Worm (Caenorhabditis elegans): ENCODE measurements around the gene alkb-1.

The alkb-1 gene

ce11 chrII:1374486-1374885 lies 37.7 kb upstream of the alkb-1 start:
- TF ChIP-seq tbx-37 (GFP tag; conservative IDR thresholded peaks at IDR 0.05) (no peak), ets-7 (tag; optimal IDR thresholded peaks at IDR 0.05) (no peak), sea-1 (GFP tag; conservative IDR thresholded peaks at IDR 0.05) (no peak), B0310.2 (tag; optimal IDR thresholded peaks at IDR 0.05) (no peak), hmg-4 (GFP tag; optimal IDR thresholded peaks at IDR 0.05) (no peak), scrt-1 (GFP tag; IDR thresholded peaks at IDR 0.05) (no peak), tbx-11 (GFP tag; IDR thresholded peaks at IDR 0.05) (no peak), hnd-1 (tag; optimal IDR thresholded peaks at IDR 0.05) (no peak), ceh-36 (tag; optimal IDR thresholded peaks at IDR 0.05) (no peak), tra-4 (tag; optimal IDR thresholded peaks at IDR 0.05) (no peak), hmbx-1 (tag; optimal IDR thresholded peaks at IDR 0.05) (no peak), F13C5.2 (tag; optimal IDR thresholded peaks at IDR 0.05) (no peak), flt-1 (GFP tag; IDR thresholded peaks at IDR 0.05) (no peak), aly-1 (tag; optimal IDR thresholded peaks at IDR 0.05) (no peak), ama-1 (optimal IDR thresholded peaks at IDR 0.05) (no peak), ceh-13 (GFP tag; optimal IDR thresholded peaks at IDR 0.05) (no peak), pes-1 (GFP tag; IDR thresholded peaks at IDR 0.05) (no peak)

- TF ChIP-seq hmbx-1 (tag; optimal IDR thresholded peaks at IDR 0.05) (no peak), sea-1 (GFP tag; conservative IDR thresholded peaks at IDR 0.05) (no peak), B0310.2 (tag; optimal IDR thresholded peaks at IDR 0.05) (no peak), scrt-1 (GFP tag; IDR thresholded peaks at IDR 0.05) (no peak), hnd-1 (tag; optimal IDR thresholded peaks at IDR 0.05) (no peak), tbx-11 (GFP tag; IDR thresholded peaks at IDR 0.05) (no peak), flt-1 (GFP tag; IDR thresholded peaks at IDR 0.05) (no peak), pes-1 (GFP tag; IDR thresholded peaks at IDR 0.05) (no peak)
Measured at ce11 chrII:1374889-1375288, 37.3 kb upstream of the alkb-1 start, which contains the start of gene rog-1. TSS of gene rog-1 (minus strand) at chrII:1374989.

- no peak for TF ChIP-seq aly-1 (tag; optimal IDR thresholded peaks at IDR 0.05)
- no peak for TF ChIP-seq tbx-37 (GFP tag; conservative IDR thresholded peaks at IDR 0.05)
- no peak for TF ChIP-seq flt-1 (GFP tag; IDR thresholded peaks at IDR 0.05)
- TF ChIP-seq hmbx-1 (tag; optimal IDR thresholded peaks at IDR 0.05): no peak
- TF ChIP-seq scrt-1 (GFP tag; IDR thresholded peaks at IDR 0.05): no peak
- TF ChIP-seq ets-7 (tag; optimal IDR thresholded peaks at IDR 0.05): no peak
- TF ChIP-seq hmg-4 (GFP tag; optimal IDR thresholded peaks at IDR 0.05): no peak
- no peak for TF ChIP-seq B0310.2 (tag; optimal IDR thresholded peaks at IDR 0.05)
- no peak for TF ChIP-seq tra-4 (tag; optimal IDR thresholded peaks at IDR 0.05)
- no peak for TF ChIP-seq tbx-11 (GFP tag; IDR thresholded peaks at IDR 0.05)
- no peak for TF ChIP-seq hnd-1 (tag; optimal IDR thresholded peaks at IDR 0.05)
- no peak for TF ChIP-seq ama-1 (optimal IDR thresholded peaks at IDR 0.05)
- TF ChIP-seq ceh-13 (GFP tag; optimal IDR thresholded peaks at IDR 0.05): no peak
- no peak for TF ChIP-seq F13C5.2 (tag; optimal IDR thresholded peaks at IDR 0.05)
- no peak for TF ChIP-seq pes-1 (GFP tag; IDR thresholded peaks at IDR 0.05)
- TF ChIP-seq ceh-36 (tag; optimal IDR thresholded peaks at IDR 0.05): no peak
Measured at ce11 chrII:1375627-1376026, 36.6 kb upstream of the alkb-1 start.

ce11 chrII:1376795-1377194 lies 35.4 kb upstream of the alkb-1 start:
- TF ChIP-seq hmg-4 (GFP tag; optimal IDR thresholded peaks at IDR 0.05) (no peak), F13C5.2 (tag; optimal IDR thresholded peaks at IDR 0.05) (no peak), sea-1 (GFP tag; conservative IDR thresholded peaks at IDR 0.05) (no peak), pes-1 (GFP tag; IDR thresholded peaks at IDR 0.05) (no peak), ceh-36 (tag; optimal IDR thresholded peaks at IDR 0.05) (no peak), ets-7 (tag; optimal IDR thresholded peaks at IDR 0.05) (no peak)

- TF ChIP-seq ama-1 (optimal IDR thresholded peaks at IDR 0.05) (no peak), flt-1 (GFP tag; IDR thresholded peaks at IDR 0.05) (no peak)
Measured at ce11 chrII:1378259-1378658, 34.0 kb upstream of the alkb-1 start, which contains the start of gene F54D12.10. TSS of gene F54D12.10 (minus strand) at chrII:1378359.

- no peak for TF ChIP-seq tbx-37 (GFP tag; conservative IDR thresholded peaks at IDR 0.05)
- no peak for TF ChIP-seq sea-1 (GFP tag; conservative IDR thresholded peaks at IDR 0.05)
- no peak for TF ChIP-seq tbx-11 (GFP tag; IDR thresholded peaks at IDR 0.05)
- no peak for TF ChIP-seq aly-1 (tag; optimal IDR thresholded peaks at IDR 0.05)
- no peak for TF ChIP-seq ceh-36 (tag; optimal IDR thresholded peaks at IDR 0.05)
- TF ChIP-seq scrt-1 (GFP tag; IDR thresholded peaks at IDR 0.05): no peak
- TF ChIP-seq hmg-4 (GFP tag; optimal IDR thresholded peaks at IDR 0.05): no peak
- TF ChIP-seq ets-7 (tag; optimal IDR thresholded peaks at IDR 0.05): no peak
- no peak for TF ChIP-seq pes-1 (GFP tag; IDR thresholded peaks at IDR 0.05)
- no peak for TF ChIP-seq tra-4 (tag; optimal IDR thresholded peaks at IDR 0.05)
- TF ChIP-seq F13C5.2 (tag; optimal IDR thresholded peaks at IDR 0.05): no peak
- no peak for TF ChIP-seq ceh-13 (GFP tag; optimal IDR thresholded peaks at IDR 0.05)
- TF ChIP-seq ama-1 (optimal IDR thresholded peaks at IDR 0.05): no peak
- TF ChIP-seq B0310.2 (tag; optimal IDR thresholded peaks at IDR 0.05): no peak
- TF ChIP-seq hmbx-1 (tag; optimal IDR thresholded peaks at IDR 0.05): no peak
Measured at ce11 chrII:1381618-1382017, 30.6 kb upstream of the alkb-1 start, which contains the start of gene F54D12.9. TSS of gene F54D12.9 (minus strand) at chrII:1381718.

- no peak for TF ChIP-seq B0310.2 (tag; optimal IDR thresholded peaks at IDR 0.05)
- TF ChIP-seq hmg-4 (GFP tag; optimal IDR thresholded peaks at IDR 0.05): no peak
- TF ChIP-seq pes-1 (GFP tag; IDR thresholded peaks at IDR 0.05): no peak
- no peak for TF ChIP-seq hmbx-1 (tag; optimal IDR thresholded peaks at IDR 0.05)
- TF ChIP-seq tra-4 (tag; optimal IDR thresholded peaks at IDR 0.05): no peak
- TF ChIP-seq tbx-11 (GFP tag; IDR thresholded peaks at IDR 0.05): no peak
- no peak for TF ChIP-seq hnd-1 (tag; optimal IDR thresholded peaks at IDR 0.05)
- no peak for TF ChIP-seq ceh-36 (tag; optimal IDR thresholded peaks at IDR 0.05)
- no peak for TF ChIP-seq flt-1 (GFP tag; IDR thresholded peaks at IDR 0.05)
- TF ChIP-seq ama-1 (optimal IDR thresholded peaks at IDR 0.05): no peak
- TF ChIP-seq sea-1 (GFP tag; conservative IDR thresholded peaks at IDR 0.05): no peak
- no peak for TF ChIP-seq ceh-13 (GFP tag; optimal IDR thresholded peaks at IDR 0.05)
- no peak for TF ChIP-seq aly-1 (tag; optimal IDR thresholded peaks at IDR 0.05)
- TF ChIP-seq ets-7 (tag; optimal IDR thresholded peaks at IDR 0.05): no peak
- no peak for TF ChIP-seq scrt-1 (GFP tag; IDR thresholded peaks at IDR 0.05)
- TF ChIP-seq tbx-37 (GFP tag; conservative IDR thresholded peaks at IDR 0.05): no peak
- TF ChIP-seq F13C5.2 (tag; optimal IDR thresholded peaks at IDR 0.05): no peak
Measured at ce11 chrII:1385280-1385679, 26.9 kb upstream of the alkb-1 start, which contains the start of gene F54D12.7. TSS of gene F54D12.7 (minus strand) at chrII:1385380.

Data from whole organism, early embryonic.